Fruit fly (Drosophila melanogaster) whole organism, embryonic: ENCODE measurements around the gene CIA30.

Experiments
- Ada2b ChIP-seq: fragments of 200-800 bp; sonication (Bioruptor generic); IDR thresholded peaks from 2 replicates; pipeline ENCODE4 v1.3.6; 2022; ENCODE audit warnings: missing biosample characterization, missing genetic modification characterization
- CG10366 ChIP-seq: fragments of 200-800 bp; sonication (Bioruptor generic); IDR thresholded peaks from 2 replicates; pipeline ENCODE4 v1.3.6; 2022; ENCODE audit warnings: missing biosample characterization, missing genetic modification characterization
- CG10431 ChIP-seq: fragments of 200-800 bp; sonication (Bioruptor generic); optimal IDR thresholded peaks from 3 replicates; lab custom pipeline; 2018; ENCODE audit warnings: missing biosample characterization, mild to moderate bottlenecking, missing genetic modification characterization
- CG11093 ChIP-seq: fragments of 200-800 bp; sonication (Bioruptor generic); IDR thresholded peaks from 3 replicates; pipeline ENCODE4 v1.3.6; 2022; ENCODE audit warnings: missing biosample characterization, missing genetic modification characterization
- CG12769 ChIP-seq: fragments of 200-800 bp; sonication (Bioruptor generic); optimal IDR thresholded peaks from 2 replicates; lab custom pipeline; 2019; ENCODE audit warnings: missing biosample characterization, mild to moderate bottlenecking, missing genetic modification characterization, moderate library complexity
- CG13296 ChIP-seq: fragments of 200-800 bp; sonication (Bioruptor generic); optimal IDR thresholded peaks from 3 replicates; lab custom pipeline; 2018; ENCODE audit warnings: missing biosample characterization, mild to moderate bottlenecking, missing genetic modification characterization
- CG14667 ChIP-seq: fragments of 200-800 bp; sonication (Bioruptor generic); IDR thresholded peaks from 2 replicates; pipeline ENCODE4 v1.3.6; 2022; ENCODE audit warnings: missing biosample characterization, missing genetic modification characterization
- CG15011 ChIP-seq: fragments of 200-800 bp; sonication (Bioruptor generic); optimal IDR thresholded peaks from 3 replicates; lab custom pipeline; 2018; ENCODE audit warnings: missing biosample characterization, mild to moderate bottlenecking, missing genetic modification characterization
- CG1529 ChIP-seq: fragments of 200-800 bp; sonication (Bioruptor generic); optimal IDR thresholded peaks from 3 replicates; lab custom pipeline; 2018; ENCODE audit warnings: missing biosample characterization, missing genetic modification characterization
- CG1647 ChIP-seq: fragments of 200-800 bp; sonication (Bioruptor generic); optimal IDR thresholded peaks from 3 replicates; lab custom pipeline; 2016; ENCODE audit warnings: missing biosample characterization, missing genetic modification characterization
- CG18011 ChIP-seq: fragments of 200-800 bp; sonication (Bioruptor generic); optimal IDR thresholded peaks from 2 replicates; lab custom pipeline; 2017; ENCODE audit warnings: missing biosample characterization, missing genetic modification characterization, mild to moderate bottlenecking, moderate library complexity, missing genotype
- CG18764 ChIP-seq: fragments of 200-800 bp; sonication (Bioruptor generic); optimal IDR thresholded peaks from 3 replicates; lab custom pipeline; 2016; ENCODE audit warnings: missing biosample characterization, missing genetic modification characterization
- CG30020 ChIP-seq: fragments of 200-800 bp; optimal IDR thresholded peaks from 2 replicates; lab custom pipeline; 2019; ENCODE audit warnings: missing biosample characterization, mild to moderate bottlenecking, missing genetic modification characterization, moderate library complexity
- CG6791 ChIP-seq: fragments of 200-800 bp; sonication (Bioruptor generic); IDR thresholded peaks from 3 replicates; pipeline ENCODE4 v1.3.6; 2022; ENCODE audit warnings: missing biosample characterization, missing genetic modification characterization; ENCODE audit not compliant: partially characterized antibody
- CG7271 ChIP-seq: fragments of 200-800 bp; sonication (Bioruptor generic); optimal IDR thresholded peaks from 2 replicates; lab custom pipeline; 2018; ENCODE audit warnings: missing biosample characterization, mild to moderate bottlenecking, missing genetic modification characterization, moderate library complexity
- CG7745 ChIP-seq: fragments of 200-800 bp; sonication (Bioruptor generic); optimal IDR thresholded peaks from 2 replicates; lab custom pipeline; 2018; ENCODE audit warnings: missing biosample characterization, mild to moderate bottlenecking, missing genetic modification characterization, moderate library complexity
- CG7786 ChIP-seq: fragments of 200-800 bp; sonication (Bioruptor generic); optimal IDR thresholded peaks from 2 replicates; lab custom pipeline; 2016; ENCODE audit warnings: missing biosample characterization, missing genetic modification characterization
- CG8290 ChIP-seq, 3 experiments: fragments of 200-800 bp; sonication (Bioruptor generic); optimal IDR thresholded peaks; 2 replicates each; lab custom pipeline; 2016 to 2019; ENCODE audit warnings: missing biosample characterization in 3 of 3, missing genetic modification characterization in 3 of 3, mild to moderate bottlenecking in 2 of 3, moderate library complexity in 1 of 3
- CTCF ChIP-seq: fragments of 200-800 bp; sonication (Bioruptor generic); optimal IDR thresholded peaks from 2 replicates; lab custom pipeline; 2017; ENCODE audit warnings: missing biosample characterization, mild to moderate bottlenecking, missing genetic modification characterization, moderate library complexity
- Dek ChIP-seq: fragments of 200-800 bp; sonication (Bioruptor generic); optimal IDR thresholded peaks from 3 replicates; lab custom pipeline; 2019; ENCODE audit warnings: missing biosample characterization, mild to moderate bottlenecking, missing genetic modification characterization, moderate library complexity
- Dip2 ChIP-seq: fragments of 200-800 bp; sonication (Bioruptor generic); IDR thresholded peaks from 2 replicates; pipeline ENCODE4 v1.3.6; 2022; ENCODE audit warnings: missing biosample characterization, missing genetic modification characterization
- HLHmδ ChIP-seq: fragments of 200-800 bp; sonication (Bioruptor generic); optimal IDR thresholded peaks from 2 replicates; lab custom pipeline; 2018; ENCODE audit warnings: missing biosample characterization, mild to moderate bottlenecking, missing genetic modification characterization, moderate library complexity
- Hr39 ChIP-seq: fragments of >200 bp; optimal IDR thresholded peaks from 2 replicates; lab custom pipeline; 2017
- MESR4 ChIP-seq: fragments of 200-800 bp; sonication (Bioruptor generic); optimal IDR thresholded peaks from 2 replicates; lab custom pipeline; 2018; ENCODE audit warnings: missing biosample characterization, mild to moderate bottlenecking, missing genetic modification characterization, moderate library complexity
- Myb ChIP-seq: fragments of 200-800 bp; sonication (Bioruptor generic); optimal IDR thresholded peaks from 2 replicates; lab custom pipeline; 2016; ENCODE audit warnings: missing biosample characterization, missing genetic modification characterization
- Nf-YB ChIP-seq: fragments of 200-800 bp; sonication (Bioruptor generic); optimal IDR thresholded peaks from 3 replicates; lab custom pipeline; 2019; ENCODE audit warnings: missing biosample characterization, mild to moderate bottlenecking, missing genetic modification characterization, moderate library complexity
- Oli ChIP-seq: fragments of 200-800 bp; sonication (Bioruptor generic); optimal IDR thresholded peaks from 2 replicates; lab custom pipeline; 2018; ENCODE audit warnings: missing biosample characterization, mild to moderate bottlenecking, missing genetic modification characterization, moderate library complexity
- Pdp1 ChIP-seq, 2 experiments: fragments of 200-800 bp; sonication (Bioruptor generic); optimal IDR thresholded peaks; 3 replicates each; lab custom pipeline; 2016; ENCODE audit warnings: missing biosample characterization in 2 of 2, missing genetic modification characterization in 2 of 2, mild to moderate bottlenecking in 1 of 2, moderate library complexity in 1 of 2
- Six4 ChIP-seq: fragments of 200-800 bp; sonication (Bioruptor generic); optimal IDR thresholded peaks from 2 replicates; lab custom pipeline; 2016; ENCODE audit warnings: missing biosample characterization, missing genetic modification characterization
- TFAM ChIP-seq: fragments of 200-800 bp; sonication (Bioruptor generic); optimal IDR thresholded peaks from 2 replicates; lab custom pipeline; 2017; ENCODE audit warnings: missing biosample characterization, missing genetic modification characterization, inconsistent platforms
- Vsx1 ChIP-seq: fragments of 200-800 bp; sonication (Bioruptor generic); optimal IDR thresholded peaks from 2 replicates; lab custom pipeline; 2017; ENCODE audit warnings: missing biosample characterization, mild to moderate bottlenecking, missing genetic modification characterization, missing genetic modification reagents
- ab ChIP-seq: fragments of 200-800 bp; sonication (Bioruptor generic); optimal IDR thresholded peaks from 2 replicates; lab custom pipeline; 2016; ENCODE audit warnings: missing biosample characterization, missing genetic modification characterization
- btn ChIP-seq: fragments of 200-800 bp; sonication (Bioruptor generic); optimal IDR thresholded peaks from 2 replicates; lab custom pipeline; 2016; ENCODE audit warnings: missing biosample characterization, missing genetic modification characterization
- cato ChIP-seq: fragments of 200-800 bp; sonication (Bioruptor generic); optimal IDR thresholded peaks from 2 replicates; lab custom pipeline; 2016; ENCODE audit warnings: missing biosample characterization, missing genetic modification characterization, borderline replicate concordance
- eve ChIP-seq, 2 experiments: fragments of >200 bp; optimal IDR thresholded peaks; 2 replicates each; lab custom pipeline; 2017; ENCODE audit warnings: missing biosample characterization in 2 of 2, missing genetic modification characterization in 2 of 2
- ewg ChIP-seq: fragments of 200-800 bp; sonication (Bioruptor generic); optimal IDR thresholded peaks from 3 replicates; lab custom pipeline; 2017; ENCODE audit warnings: mild to moderate bottlenecking, missing biosample characterization, missing genetic modification reagents, missing genetic modification characterization
- eyg ChIP-seq: fragments of 200-800 bp; sonication (Bioruptor generic); optimal IDR thresholded peaks from 3 replicates; lab custom pipeline; 2016; ENCODE audit warnings: missing biosample characterization, missing genetic modification characterization
- gcm ChIP-seq: fragments of 200-800 bp; sonication (Bioruptor generic); optimal IDR thresholded peaks from 2 replicates; lab custom pipeline; 2019; ENCODE audit warnings: missing biosample characterization, mild to moderate bottlenecking, missing genetic modification characterization, moderate library complexity
- gsb-n ChIP-seq: fragments of 200-800 bp; sonication (Bioruptor generic); optimal IDR thresholded peaks from 3 replicates; lab custom pipeline; 2018; ENCODE audit warnings: missing biosample characterization, mild to moderate bottlenecking, missing genetic modification characterization
- hkb ChIP-seq, 2 experiments: fragments of 200-800 bp in 1 of 2; fragments of >200 bp in 1 of 2; sonication (Bioruptor generic) in 1 of 2; IDR thresholded peaks in 1 of 2; optimal IDR thresholded peaks in 1 of 2; 2 replicates each; pipeline versions ENCODE4 v1.3.6 to Lab custom; 2017 to 2022; ENCODE audit warnings: missing biosample characterization in 1 of 2, missing genetic modification characterization in 1 of 2
- klu ChIP-seq: fragments of 200-800 bp; sonication (Bioruptor generic); IDR thresholded peaks from 2 replicates; pipeline ENCODE4 v1.3.6; 2022; ENCODE audit warnings: missing biosample characterization, missing genetic modification characterization
- luna ChIP-seq: fragments of 200-800 bp; sonication (Bioruptor generic); optimal IDR thresholded peaks from 2 replicates; lab custom pipeline; 2016; ENCODE audit warnings: missing biosample characterization, missing genetic modification characterization
- salm ChIP-seq: fragments of 200-800 bp; sonication (Bioruptor generic); optimal IDR thresholded peaks from 2 replicates; lab custom pipeline; 2018; ENCODE audit warnings: missing biosample characterization, mild to moderate bottlenecking, missing genetic modification characterization
- shn ChIP-seq: fragments of 200-800 bp; sonication (Bioruptor generic); optimal IDR thresholded peaks from 3 replicates; lab custom pipeline; 2016; ENCODE audit warnings: missing biosample characterization, missing genetic modification characterization
- slou ChIP-seq: fragments of 200-800 bp; sonication (Bioruptor generic); optimal IDR thresholded peaks from 3 replicates; lab custom pipeline; 2016; ENCODE audit warnings: missing biosample characterization, missing genetic modification characterization
- so ChIP-seq: fragments of 200-800 bp; sonication (Bioruptor generic); IDR thresholded peaks from 3 replicates; pipeline ENCODE4 v1.3.6; 2022; ENCODE audit warnings: missing biosample characterization, missing genetic modification characterization
- unc-4 ChIP-seq: fragments of 200-800 bp; sonication (Bioruptor generic); IDR thresholded peaks from 2 replicates; pipeline ENCODE4 v1.3.6; 2022; ENCODE audit warnings: missing biosample characterization, missing genetic modification characterization; ENCODE audit not compliant: partially characterized antibody
- vfl ChIP-seq: fragments of 200-800 bp; sonication (Bioruptor generic); optimal IDR thresholded peaks from 2 replicates; lab custom pipeline; 2016; ENCODE audit warnings: missing biosample characterization, missing genetic modification characterization
- vnd ChIP-seq: fragments of 200-800 bp; sonication (Bioruptor generic); IDR thresholded peaks from 3 replicates; pipeline ENCODE4 v1.3.6; 2022; ENCODE audit warnings: missing biosample characterization, missing genetic modification characterization; ENCODE audit not compliant: partially characterized antibody
- zen ChIP-seq: fragments of 200-800 bp; sonication (Bioruptor generic); optimal IDR thresholded peaks from 3 replicates; lab custom pipeline; 2018; ENCODE audit warnings: missing biosample characterization, mild to moderate bottlenecking, missing genetic modification characterization, moderate library complexity

Gene CIA30

DNA sequence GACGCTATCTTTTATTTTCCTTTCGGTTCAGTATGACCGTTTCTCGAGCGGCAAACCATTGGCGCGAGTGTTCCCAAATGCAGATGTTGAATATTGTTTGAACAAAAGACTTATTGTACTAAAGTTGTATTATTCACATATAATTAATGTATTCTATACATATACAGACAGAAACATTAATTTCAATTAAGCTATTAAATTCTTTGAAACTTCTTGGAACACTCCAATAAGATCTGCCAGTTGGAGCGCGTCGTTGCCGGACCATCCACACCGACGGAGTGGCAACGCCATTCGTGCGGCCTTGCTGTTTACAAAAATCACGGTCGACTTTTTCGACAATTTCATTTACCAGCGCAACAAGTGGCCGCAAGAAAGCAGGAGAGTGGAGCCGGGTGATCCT is 8.3 kb downstream of the CIA30 start, which contains the start of the genes Wdr24 and IntS11 (continued):
- TF ChIP-seq Six4 (GFP tag; lab: Kevin White, UChicago), result no peak
- TF ChIP-seq vfl (GFP tag; lab: Kevin White, UChicago), result peak; percentile 81
- TF ChIP-seq CG7745 (tag; lab: Kevin White, UChicago), result no peak
- peak; percentile 52 for TF ChIP-seq MESR4 (GFP tag; lab: Kevin White, UChicago)
- peak; percentile 38 for TF ChIP-seq cato (GFP tag; lab: Kevin White, UChicago)
- peak; percentile 94 for TF ChIP-seq CG14667 (GFP tag; lab: Robert Waterston, UW)
- TF ChIP-seq Dip2, result 0 out of 2 replicates have a peak, but pooled peaks have one; percentile 28
- peak; percentile 77 for TF ChIP-seq shn (GFP tag; lab: Kevin White, UChicago)
- TF ChIP-seq CG7271, result no peak
- TF ChIP-seq vnd (GFP tag; lab: Robert Waterston, UW), result peak; percentile 52; the same call in 2 of the 3 replicates
- no peak for TF ChIP-seq gcm (GFP tag; lab: Kevin White, UChicago)
- peak; percentile 68 for TF ChIP-seq CG13296 (GFP tag; lab: Kevin White, UChicago)
- peak; percentile 45 for TF ChIP-seq CG30020 (tag; lab: Kevin White, UChicago)
- TF ChIP-seq HLHmδ (GFP tag; lab: Kevin White, UChicago), result no peak
- peak; percentile 28 for TF ChIP-seq ab (GFP tag; lab: Kevin White, UChicago)
- peak; percentile 68 for TF ChIP-seq Myb
- TF ChIP-seq salm (tag; lab: Kevin White, UChicago), result peak; percentile 28
- no peak for TF ChIP-seq CG6791
- TF ChIP-seq hkb (optimal IDR thresholded peaks at IDR 0.05; lab: Kevin White, UChicago), result peak; percentile 97
- peak; percentile 73 for TF ChIP-seq hkb (GFP tag; IDR thresholded peaks at IDR 0.05; lab: Robert Waterston, UW)
- TF ChIP-seq CG7786 (GFP tag; lab: Kevin White, UChicago), result peak; percentile 73
- no peak for TF ChIP-seq Vsx1
- TF ChIP-seq so, result 0 out of 3 replicates have a peak, but pooled peaks have one; percentile 62
- TF ChIP-seq gsb-n, result no peak
- peak; percentile 60 for TF ChIP-seq ewg (GFP tag; lab: Kevin White, UChicago)
- no peak for TF ChIP-seq CG10431
- TF ChIP-seq CG18764 (GFP tag; lab: Kevin White, UChicago), result peak; percentile 53
- no peak for TF ChIP-seq eve (GFP tag; optimal IDR thresholded peaks at IDR 0.05; lab: Kevin White, UChicago)
- no peak for TF ChIP-seq TFAM (GFP tag; lab: Kevin White, UChicago)
- peak; percentile 41 for TF ChIP-seq CTCF (GFP tag; lab: Kevin White, UChicago)
- TF ChIP-seq Ada2b (GFP tag; lab: Robert Waterston, UW), result peak; percentile 84
- TF ChIP-seq Oli (tag; lab: Kevin White, UChicago), result peak; percentile 70
- TF ChIP-seq Dek (tag; lab: Kevin White, UChicago), result peak; percentile 90
- peak; percentile 66 to 88 for TF ChIP-seq Pdp1 (GFP tag; optimal IDR thresholded peaks at IDR 0.05; lab: Kevin White, UChicago)
- TF ChIP-seq CG18011 (GFP tag; lab: Kevin White, UChicago), result peak; percentile 21
- TF ChIP-seq CG12769, result no peak
- TF ChIP-seq btn (GFP tag; lab: Kevin White, UChicago), result no peak
- TF ChIP-seq luna (GFP tag; lab: Kevin White, UChicago), result peak; percentile 12
- TF ChIP-seq unc-4 (GFP tag; lab: Robert Waterston, UW), result peak; percentile 30; the same call in 1 of the 2 replicates
- TF ChIP-seq CG10366 (GFP tag; lab: Robert Waterston, UW), result peak; percentile 94
- peak; percentile 64 for TF ChIP-seq CG1647 (GFP tag; lab: Kevin White, UChicago)
- peak; percentile 92 for TF ChIP-seq klu (GFP tag; lab: Robert Waterston, UW)
- no peak for TF ChIP-seq CG15011
- TF ChIP-seq slou (GFP tag; lab: Kevin White, UChicago), result peak; percentile 57
- TF ChIP-seq CG11093 (GFP tag; lab: Robert Waterston, UW), result peak; percentile 90
- TF ChIP-seq CG1529, result no peak
- no peak for TF ChIP-seq Hr39 (lab: Kevin White, UChicago)
- TF ChIP-seq eyg (GFP tag; lab: Kevin White, UChicago), result no peak
- TF ChIP-seq Nf-YB, result peak; percentile 44
- TF ChIP-seq zen (tag; lab: Kevin White, UChicago), result peak; percentile 59
- TF ChIP-seq CG8290 (GFP tag; optimal IDR thresholded peaks at IDR 0.05; lab: Kevin White, UChicago), result no peak
- TF ChIP-seq CG8290 (tag; optimal IDR thresholded peaks at IDR 0.05; lab: Kevin White, UChicago), result peak in 1 of 2 experiments; percentile 96
